Fruit fly (Drosophila melanogaster): ENCODE measurements around the gene CG14020.

The CG14020 gene

DNA sequence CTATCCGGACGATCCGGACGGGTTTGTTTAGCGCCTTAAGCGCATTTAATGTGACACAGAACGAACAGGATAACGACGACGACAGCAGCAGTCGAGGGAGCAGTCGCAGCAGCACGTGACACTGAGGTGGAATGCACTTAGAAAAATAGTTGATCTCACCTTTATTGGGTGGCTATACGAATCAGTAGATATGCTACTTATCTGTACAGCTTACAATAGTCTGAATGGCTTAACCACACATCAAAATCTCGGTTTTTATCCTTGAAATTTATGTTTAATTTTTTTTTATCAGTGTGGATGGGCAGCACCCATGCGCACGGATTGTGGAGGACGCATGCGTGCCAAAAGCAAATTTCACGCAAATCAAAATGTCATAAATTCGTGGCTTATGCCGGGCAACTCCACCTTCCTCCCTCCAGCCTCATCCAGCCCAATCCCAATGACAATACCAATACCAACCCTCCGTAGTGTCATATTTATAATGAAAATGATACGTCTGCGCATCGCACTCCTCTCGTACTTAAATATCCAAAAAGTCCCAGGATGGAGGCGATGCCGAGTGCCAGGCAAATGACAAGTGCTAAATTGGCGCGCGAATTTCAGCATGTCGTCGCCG lies 9.6 kb upstream of the CG14020 start:
- TF ChIP-seq fd96Ca (GFP tag; IDR thresholded peaks at IDR 0.05): peak; percentile 29; the same call in 1 of the 3 replicates
- no peak for TF ChIP-seq gl (tag; optimal IDR thresholded peaks at IDR 0.05)
- TF ChIP-seq CG17806 (tag; optimal IDR thresholded peaks at IDR 0.05): peak; percentile 2
- TF ChIP-seq CG9948 (tag; optimal IDR thresholded peaks at IDR 0.05): peak; percentile 8
- peak; percentile 36 for TF ChIP-seq CG8159 (tag; optimal IDR thresholded peaks at IDR 0.05)
- TF ChIP-seq Snoo (tag; optimal IDR thresholded peaks at IDR 0.05): peak; percentile 3
- TF ChIP-seq CG10348 (GFP tag; IDR thresholded peaks at IDR 0.05): no peak
- TF ChIP-seq CG34367 (tag; optimal IDR thresholded peaks at IDR 0.05): peak; percentile 5
- TF ChIP-seq Pif1A (GFP tag; optimal IDR thresholded peaks at IDR 0.05): peak; percentile 54

dm6 chr2L:5514946-5515345 lies 2.6 kb upstream of the CG14020 start:
- TF ChIP-seq CG34367 (tag; optimal IDR thresholded peaks at IDR 0.05): no peak
- no peak for TF ChIP-seq CG32121 (GFP tag; IDR thresholded peaks at IDR 0.05)
- no peak for TF ChIP-seq CG10348 (GFP tag; IDR thresholded peaks at IDR 0.05)
- no peak for TF ChIP-seq gl (tag; optimal IDR thresholded peaks at IDR 0.05)
- TF ChIP-seq Snoo (tag; optimal IDR thresholded peaks at IDR 0.05): no peak
- no peak for TF ChIP-seq CG14655 (GFP tag; optimal IDR thresholded peaks at IDR 0.05)
- no peak for TF ChIP-seq CG8159 (tag; optimal IDR thresholded peaks at IDR 0.05)
- TF ChIP-seq CG4496 (GFP tag; IDR thresholded peaks at IDR 0.05): no peak
- TF ChIP-seq fd96Ca (GFP tag; IDR thresholded peaks at IDR 0.05): no peak
- no peak for TF ChIP-seq CG17806 (tag; optimal IDR thresholded peaks at IDR 0.05)
- TF ChIP-seq Pif1B (GFP tag; optimal IDR thresholded peaks at IDR 0.05): no peak
- no peak for TF ChIP-seq CG13204 (GFP tag; optimal IDR thresholded peaks at IDR 0.05)
- TF ChIP-seq D1 (tag; optimal IDR thresholded peaks at IDR 0.05): no peak
- TF ChIP-seq CG8301 (tag; optimal IDR thresholded peaks at IDR 0.05): no peak
- TF ChIP-seq Pif1A (GFP tag; optimal IDR thresholded peaks at IDR 0.05): no peak
- TF ChIP-seq EcR (GFP tag; optimal IDR thresholded peaks at IDR 0.05): no peak

DNA sequence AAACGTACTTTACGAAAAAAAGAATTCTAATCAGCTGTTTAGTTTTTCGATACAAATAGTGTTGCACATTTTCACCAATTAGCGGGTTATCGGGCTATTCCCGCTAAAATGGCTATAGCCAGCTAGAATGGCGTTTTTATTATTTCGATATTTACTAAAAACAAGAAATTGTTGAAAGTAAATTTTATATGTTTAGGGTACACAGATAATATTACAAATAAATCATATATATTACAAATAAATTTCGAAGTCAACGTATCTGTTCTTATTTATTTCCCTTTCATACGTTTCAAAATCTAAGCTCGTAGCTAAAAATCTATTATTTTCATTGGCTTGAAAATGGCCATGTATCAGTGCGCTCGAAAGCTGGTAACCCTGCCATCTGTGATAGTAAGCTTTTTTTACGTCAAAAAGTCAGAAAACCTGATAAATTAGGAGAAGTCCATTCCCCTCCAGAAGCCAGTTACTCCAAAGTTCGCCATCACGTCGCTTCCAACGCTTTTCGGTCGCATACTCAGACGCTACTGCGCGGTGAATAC lies 2.4 kb downstream of the CG14020 start, which contains the start of the genes CG7382 and cl:
Gene CG7382 (minus strand): TSS at position 51 of the 539 bp plus-strand sequence.
Gene cl (plus strand): TSS at position 290 of the 539 bp plus-strand sequence.
- TF ChIP-seq Pif1A (GFP tag; optimal IDR thresholded peaks at IDR 0.05) (no peak), CG17806 (tag; optimal IDR thresholded peaks at IDR 0.05) (peak; percentile 20), CG8159 (tag; optimal IDR thresholded peaks at IDR 0.05) (peak; percentile 56), CG15710 (tag; optimal IDR thresholded peaks at IDR 0.05) (peak; percentile 31), D1 (tag; optimal IDR thresholded peaks at IDR 0.05) (no peak), EcR (GFP tag; optimal IDR thresholded peaks at IDR 0.05) (peak; percentile 75), Pif1B (GFP tag; optimal IDR thresholded peaks at IDR 0.05) (no peak), CG9948 (tag; optimal IDR thresholded peaks at IDR 0.05) (peak; percentile 12), CG32121 (GFP tag; IDR thresholded peaks at IDR 0.05) (no peak), CG4496 (GFP tag; IDR thresholded peaks at IDR 0.05) (0 out of 3 replicates have a peak, but pooled peaks have one; percentile 34)

dm6 chr2L:5520757-5521156 lies 3.2 kb downstream of the CG14020 start:
- TF ChIP-seq fd96Ca (GFP tag; IDR thresholded peaks at IDR 0.05): peak; percentile 51; the same call in 1 of the 3 replicates
- TF ChIP-seq Snoo (tag; optimal IDR thresholded peaks at IDR 0.05): no peak

dm6 chr2L:5523848-5524473 lies 6.4 kb downstream of the CG14020 start, which contains the start of the genes Vps52 and Elp4:
TSS of gene Vps52 (minus strand) at chr2L:5523898.
TSS of gene Elp4 (plus strand) at chr2L:5524139.
- TF ChIP-seq D1 (tag; optimal IDR thresholded peaks at IDR 0.05) (no peak), CG17806 (tag; optimal IDR thresholded peaks at IDR 0.05) (peak; percentile 72), fd96Ca (GFP tag; IDR thresholded peaks at IDR 0.05) (no peak), CG12605 (GFP tag; IDR thresholded peaks at IDR 0.05) (0 out of 2 replicates have a peak, but pooled peaks have one; percentile 23), CG8159 (tag; optimal IDR thresholded peaks at IDR 0.05) (no peak), CG4496 (GFP tag; IDR thresholded peaks at IDR 0.05) (no peak), CG34367 (tag; optimal IDR thresholded peaks at IDR 0.05) (peak; percentile 64), CG15710 (tag; optimal IDR thresholded peaks at IDR 0.05) (peak; percentile 65), CG14655 (GFP tag; optimal IDR thresholded peaks at IDR 0.05) (no peak), Pif1B (GFP tag; optimal IDR thresholded peaks at IDR 0.05) (no peak), EcR (GFP tag; optimal IDR thresholded peaks at IDR 0.05) (no peak), Pif1A (GFP tag; optimal IDR thresholded peaks at IDR 0.05) (no peak), CG8301 (tag; optimal IDR thresholded peaks at IDR 0.05) (no peak), CG32121 (GFP tag; IDR thresholded peaks at IDR 0.05) (peak; percentile 58; the same call in 1 of the 2 replicates), gl (tag; optimal IDR thresholded peaks at IDR 0.05) (no peak), rn (GFP tag; IDR thresholded peaks at IDR 0.05) (no peak), Snoo (tag; optimal IDR thresholded peaks at IDR 0.05) (peak; percentile 72), CG13204 (GFP tag; optimal IDR thresholded peaks at IDR 0.05) (no peak), CG9948 (tag; optimal IDR thresholded peaks at IDR 0.05) (peak; percentile 72), Ets98B (GFP tag; IDR thresholded peaks at IDR 0.05) (peak; percentile 38; the same call in 1 of the 2 replicates), CG10348 (GFP tag; IDR thresholded peaks at IDR 0.05) (no peak)

DNA sequence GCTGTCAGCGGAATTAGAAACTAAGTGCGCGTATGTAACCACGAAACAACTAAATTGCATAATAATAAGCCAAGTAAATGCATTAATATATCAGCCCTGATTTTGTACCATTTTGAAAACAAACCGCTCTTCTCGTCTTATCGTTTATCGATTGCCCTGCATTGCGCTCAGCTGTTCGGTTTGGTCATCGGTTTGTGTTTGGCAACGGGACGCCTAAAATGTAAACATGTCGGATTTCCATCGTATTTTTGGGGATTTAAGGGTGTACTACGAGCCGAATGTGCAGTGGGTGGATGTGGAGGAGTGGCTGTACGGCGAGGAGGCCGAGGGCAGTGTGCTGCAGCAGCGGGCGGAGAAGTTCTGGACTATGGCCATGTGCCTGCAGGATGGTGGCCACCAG lies 8.2 kb downstream of the CG14020 start, which contains the start of gene Cap-D3:
Gene Cap-D3 (plus strand): TSS at position 183 of the 400 bp plus-strand sequence.
- TF ChIP-seq CG32121 (GFP tag; IDR thresholded peaks at IDR 0.05) (no peak), CG4496 (GFP tag; IDR thresholded peaks at IDR 0.05) (no peak), CG14655 (GFP tag; optimal IDR thresholded peaks at IDR 0.05) (no peak), CG12605 (GFP tag; IDR thresholded peaks at IDR 0.05) (no peak), CG15710 (tag; optimal IDR thresholded peaks at IDR 0.05) (no peak), CG8159 (tag; optimal IDR thresholded peaks at IDR 0.05) (no peak), Pif1A (GFP tag; optimal IDR thresholded peaks at IDR 0.05) (no peak), Ets98B (GFP tag; IDR thresholded peaks at IDR 0.05) (no peak), rn (GFP tag; IDR thresholded peaks at IDR 0.05) (no peak), CG17806 (tag; optimal IDR thresholded peaks at IDR 0.05) (no peak), D1 (tag; optimal IDR thresholded peaks at IDR 0.05) (no peak), gl (tag; optimal IDR thresholded peaks at IDR 0.05) (no peak), CG9948 (tag; optimal IDR thresholded peaks at IDR 0.05) (no peak), CG8301 (tag; optimal IDR thresholded peaks at IDR 0.05) (no peak), Snoo (tag; optimal IDR thresholded peaks at IDR 0.05) (no peak), fd96Ca (GFP tag; IDR thresholded peaks at IDR 0.05) (no peak), EcR (GFP tag; optimal IDR thresholded peaks at IDR 0.05) (no peak), CG34367 (tag; optimal IDR thresholded peaks at IDR 0.05) (no peak), CG13204 (GFP tag; optimal IDR thresholded peaks at IDR 0.05) (no peak)
